Fruit fly (Drosophila melanogaster) whole organism, embryonic: Measurements from ENCODE around the gene Art4.

ENCODE experiments used
- C15 ChIP-seq: fragments of 200-800 bp; sonication (Bioruptor generic); IDR thresholded peaks from 3 replicates; pipeline ENCODE4 v1.3.6; 2022; ENCODE audit warnings: missing biosample characterization, missing genetic modification characterization
- CG10565 ChIP-seq: fragments of 200-800 bp; sonication (Bioruptor generic); optimal IDR thresholded peaks from 3 replicates; lab custom pipeline; 2016; ENCODE audit warnings: missing biosample characterization, mild to moderate bottlenecking, missing genetic modification characterization
- CG1233 ChIP-seq: fragments of 200-800 bp; sonication (Bioruptor generic); optimal IDR thresholded peaks from 4 replicates; lab custom pipeline; 2018; ENCODE audit warnings: missing biosample characterization, mild to moderate bottlenecking, missing genetic modification characterization
- CG14014 ChIP-seq: fragments of 200-800 bp; sonication (Bioruptor generic); IDR thresholded peaks from 2 replicates; pipeline ENCODE4 v1.3.6; 2022; ENCODE audit warnings: missing biosample characterization, missing genetic modification characterization
- CG17328 ChIP-seq: fragments of 200-800 bp; sonication (Bioruptor generic); IDR thresholded peaks from 2 replicates; pipeline ENCODE4 v1.3.6; 2022; ENCODE audit warnings: missing biosample characterization, missing genetic modification characterization
- CG2712 ChIP-seq: fragments of 200-800 bp; optimal IDR thresholded peaks from 3 replicates; lab custom pipeline; 2019; ENCODE audit warnings: missing biosample characterization, mild to moderate bottlenecking, missing genetic modification characterization, moderate library complexity
- CG32772 ChIP-seq: fragments of 200-800 bp; sonication (Bioruptor generic); IDR thresholded peaks from 2 replicates; pipeline ENCODE4 v1.3.6; 2022; ENCODE audit warnings: missing biosample characterization, missing genetic modification characterization
- CG4424 ChIP-seq: fragments of 200-800 bp; sonication (Bioruptor generic); optimal IDR thresholded peaks from 3 replicates; lab custom pipeline; 2016; ENCODE audit warnings: missing biosample characterization, missing genetic modification characterization
- CG7357 ChIP-seq: fragments of 200-800 bp; sonication (Bioruptor generic); IDR thresholded peaks from 3 replicates; pipeline ENCODE4 v1.3.6; 2022; ENCODE audit warnings: missing biosample characterization, missing genetic modification characterization
- CG8290 ChIP-seq, 3 experiments: fragments of 200-800 bp; sonication (Bioruptor generic); optimal IDR thresholded peaks; 2 replicates each; lab custom pipeline; 2016 to 2019; ENCODE audit warnings: missing biosample characterization in 3 of 3, missing genetic modification characterization in 3 of 3, mild to moderate bottlenecking in 2 of 3, moderate library complexity in 1 of 3
- CG8924 ChIP-seq: fragments of 200-800 bp; optimal IDR thresholded peaks from 3 replicates; lab custom pipeline; 2019; ENCODE audit warnings: missing biosample characterization, mild to moderate bottlenecking, missing genetic modification characterization, moderate library complexity
- Camta ChIP-seq: fragments of 200-800 bp; sonication (Bioruptor generic); optimal IDR thresholded peaks from 2 replicates; lab custom pipeline; 2016; ENCODE audit warnings: missing biosample characterization, missing genetic modification characterization
- Chrac-16 ChIP-seq: fragments of 200-800 bp; sonication (Bioruptor generic); optimal IDR thresholded peaks from 3 replicates; lab custom pipeline; 2016; ENCODE audit warnings: missing biosample characterization, missing genetic modification characterization
- CoRest ChIP-seq: fragments of 200-800 bp; sonication (Bioruptor generic); optimal IDR thresholded peaks from 3 replicates; lab custom pipeline; 2018; ENCODE audit warnings: missing biosample characterization, mild to moderate bottlenecking, missing genetic modification characterization, moderate library complexity
- Fer1 ChIP-seq: fragments of 200-800 bp; sonication (Bioruptor generic); optimal IDR thresholded peaks from 2 replicates; lab custom pipeline; 2017; ENCODE audit warnings: missing biosample characterization, mild to moderate bottlenecking, missing genetic modification characterization
- Gug ChIP-seq: fragments of 200-800 bp; sonication (Bioruptor generic); IDR thresholded peaks from 4 replicates; pipeline ENCODE4 v1.3.6; 2022; ENCODE audit warnings: missing biosample characterization, missing genetic modification characterization
- HmgZ ChIP-seq: fragments of 200-800 bp; sonication (Bioruptor generic); optimal IDR thresholded peaks from 2 replicates; lab custom pipeline; 2018; ENCODE audit warnings: missing biosample characterization, mild to moderate bottlenecking, missing genetic modification characterization
- Hr51 ChIP-seq, 2 experiments: fragments of 200-800 bp; sonication (Bioruptor generic); optimal IDR thresholded peaks; 2 replicates in 1 of 2; 3 replicates in 1 of 2; lab custom pipeline; 2016 to 2018; ENCODE audit warnings: missing biosample characterization in 2 of 2, missing genetic modification characterization in 2 of 2, mild to moderate bottlenecking in 1 of 2, moderate library complexity in 1 of 2
- MBD-R2 ChIP-seq: fragments of 200-800 bp; sonication (Bioruptor generic); IDR thresholded peaks from 2 replicates; pipeline ENCODE4 v1.3.6; 2022; ENCODE audit warnings: missing biosample characterization, missing genetic modification characterization
- Med ChIP-seq: fragments of 200-800 bp; sonication (Bioruptor generic); peaks from one replicate; lab custom pipeline; 2016; ENCODE audit warnings: missing biosample characterization, missing genetic modification characterization, mild to moderate bottlenecking, inconsistent platforms, moderate library complexity
- Nf-YA ChIP-seq: fragments of 200-800 bp; sonication (Bioruptor generic); IDR thresholded peaks from 2 replicates; pipeline ENCODE4 v1.3.6; 2022; ENCODE audit warnings: missing biosample characterization, missing genetic modification characterization
- Oli ChIP-seq: fragments of 200-800 bp; sonication (Bioruptor generic); optimal IDR thresholded peaks from 2 replicates; lab custom pipeline; 2018; ENCODE audit warnings: missing biosample characterization, mild to moderate bottlenecking, missing genetic modification characterization, moderate library complexity
- Sox102F ChIP-seq: fragments of 200-800 bp; sonication (Bioruptor generic); optimal IDR thresholded peaks from 2 replicates; lab custom pipeline; 2018; ENCODE audit warnings: missing biosample characterization, mild to moderate bottlenecking, missing genetic modification characterization, moderate library complexity
- Ssrp ChIP-seq: fragments of 200-800 bp; sonication (Bioruptor generic); optimal IDR thresholded peaks from 2 replicates; lab custom pipeline; 2018; ENCODE audit warnings: missing biosample characterization, mild to moderate bottlenecking, missing genetic modification characterization, moderate library complexity
- Vsx1 ChIP-seq: fragments of 200-800 bp; sonication (Bioruptor generic); optimal IDR thresholded peaks from 2 replicates; lab custom pipeline; 2017; ENCODE audit warnings: missing biosample characterization, mild to moderate bottlenecking, missing genetic modification characterization, missing genetic modification reagents
- ap ChIP-seq: fragments of 200-800 bp; sonication (Bioruptor generic); IDR thresholded peaks from 2 replicates; pipeline ENCODE4 v1.3.6; 2022; ENCODE audit warnings: missing biosample characterization, missing genetic modification characterization
- ato ChIP-seq: fragments of 200-800 bp; sonication (Bioruptor generic); IDR thresholded peaks from 2 replicates; pipeline ENCODE4 v1.3.6; 2022; ENCODE audit warnings: missing biosample characterization, missing genetic modification characterization; ENCODE audit not compliant: partially characterized antibody
- bsh ChIP-seq, 2 experiments: fragments of 200-800 bp; sonication (Bioruptor generic); optimal IDR thresholded peaks; 2 replicates each; lab custom pipeline; 2017 to 2018; ENCODE audit warnings: mild to moderate bottlenecking in 2 of 2, missing biosample characterization in 2 of 2, missing genetic modification characterization in 2 of 2, moderate library complexity in 1 of 2
- ci ChIP-seq: fragments of 200-800 bp; sonication (Bioruptor generic); IDR thresholded peaks from 3 replicates; pipeline ENCODE4 v1.3.6; 2022; ENCODE audit warnings: missing biosample characterization, missing genetic modification characterization
- dmrt99B ChIP-seq: fragments of 200-800 bp; sonication (Bioruptor generic); optimal IDR thresholded peaks from 2 replicates; lab custom pipeline; 2018; ENCODE audit warnings: missing biosample characterization, mild to moderate bottlenecking, missing genetic modification characterization, moderate library complexity
- dysf ChIP-seq: fragments of 200-800 bp; sonication (Bioruptor generic); IDR thresholded peaks from 3 replicates; pipeline ENCODE4 v1.3.6; 2022; ENCODE audit warnings: missing biosample characterization, missing genetic modification characterization
- esg ChIP-seq: fragments of 200-800 bp; sonication (Bioruptor generic); conservative IDR thresholded peaks from 2 replicates; pipeline ENCODE4 v1.3.6; 2022; ENCODE audit warnings: missing biosample characterization, missing genetic modification characterization
- fd96Cb ChIP-seq: fragments of 200-800 bp; sonication (Bioruptor generic); optimal IDR thresholded peaks from 2 replicates; lab custom pipeline; 2018; ENCODE audit warnings: missing biosample characterization, mild to moderate bottlenecking, missing genetic modification characterization, moderate library complexity
- fu2 ChIP-seq: fragments of 200-800 bp; sonication (Bioruptor generic); optimal IDR thresholded peaks from 2 replicates; lab custom pipeline; 2016; ENCODE audit warnings: missing biosample characterization, missing genetic modification characterization
- gcm ChIP-seq: fragments of 200-800 bp; sonication (Bioruptor generic); optimal IDR thresholded peaks from 2 replicates; lab custom pipeline; 2019; ENCODE audit warnings: missing biosample characterization, mild to moderate bottlenecking, missing genetic modification characterization, moderate library complexity
- ken ChIP-seq: fragments of 200-800 bp; sonication (Bioruptor generic); IDR thresholded peaks from 3 replicates; pipeline ENCODE4 v1.3.6; 2022; ENCODE audit warnings: missing biosample characterization, missing genetic modification characterization
- lilli ChIP-seq: fragments of 200-800 bp; sonication (Bioruptor generic); optimal IDR thresholded peaks from 3 replicates; lab custom pipeline; 2016; ENCODE audit warnings: missing biosample characterization, missing genetic modification characterization
- mirr ChIP-seq: fragments of 200-800 bp; sonication (Bioruptor generic); optimal IDR thresholded peaks from 3 replicates; lab custom pipeline; 2018; ENCODE audit warnings: missing biosample characterization, mild to moderate bottlenecking, missing genetic modification characterization
- mld ChIP-seq: fragments of 200-800 bp; sonication (Bioruptor generic); IDR thresholded peaks from 3 replicates; pipeline ENCODE4 v1.3.6; 2022; ENCODE audit warnings: missing biosample characterization, missing genetic modification characterization; ENCODE audit not compliant: partially characterized antibody
- nerfin-2 ChIP-seq: fragments of 200-800 bp; sonication (Bioruptor generic); IDR thresholded peaks from 2 replicates; pipeline ENCODE4 v1.3.6; 2022; ENCODE audit warnings: missing biosample characterization, missing genetic modification characterization; ENCODE audit not compliant: partially characterized antibody
- nmo ChIP-seq: fragments of 200-800 bp; sonication (Bioruptor generic); optimal IDR thresholded peaks from 2 replicates; lab custom pipeline; 2018; ENCODE audit warnings: missing biosample characterization, mild to moderate bottlenecking, missing genetic modification characterization, moderate library complexity
- phol ChIP-seq: fragments of 200-800 bp; sonication (Bioruptor generic); optimal IDR thresholded peaks from 3 replicates; lab custom pipeline; 2018; ENCODE audit warnings: missing biosample characterization, mild to moderate bottlenecking, missing genetic modification characterization, moderate library complexity
- ranshi ChIP-seq: fragments of 200-800 bp; sonication (Bioruptor generic); IDR thresholded peaks from 2 replicates; pipeline ENCODE4 v1.3.6; 2022; ENCODE audit warnings: missing biosample characterization, missing genetic modification characterization
- row ChIP-seq: fragments of 200-800 bp; sonication (Bioruptor generic); IDR thresholded peaks from 3 replicates; pipeline ENCODE4 v1.3.6; 2022; ENCODE audit warnings: missing biosample characterization, missing genetic modification characterization
- sob ChIP-seq: fragments of 200-800 bp; sonication (Bioruptor generic); IDR thresholded peaks from 2 replicates; pipeline ENCODE4 v1.3.6; 2022; ENCODE audit warnings: missing biosample characterization, missing genetic modification characterization
- tgo ChIP-seq: fragments of 200-800 bp; sonication (Bioruptor generic); IDR thresholded peaks from 3 replicates; pipeline ENCODE4 v1.3.6; 2022; ENCODE audit warnings: missing biosample characterization, missing genetic modification characterization
- unc-4 ChIP-seq: fragments of 200-800 bp; sonication (Bioruptor generic); IDR thresholded peaks from 2 replicates; pipeline ENCODE4 v1.3.6; 2022; ENCODE audit warnings: missing biosample characterization, missing genetic modification characterization; ENCODE audit not compliant: partially characterized antibody
- unpg ChIP-seq: fragments of 200-800 bp; sonication (Bioruptor generic); optimal IDR thresholded peaks from 3 replicates; lab custom pipeline; 2018; ENCODE audit warnings: missing biosample characterization, mild to moderate bottlenecking, missing genetic modification characterization, moderate library complexity
- vvl ChIP-seq: fragments of 200-800 bp; sonication (Bioruptor generic); IDR thresholded peaks from 2 replicates; pipeline ENCODE4 v1.3.6; 2022; ENCODE audit warnings: missing biosample characterization, missing genetic modification characterization

Gene Art4

dm6 chr3R:9934863-9935262 is 51.0 kb downstream of the Art4 start (continued):
- TF ChIP-seq CG1233 (no peak), Med (GFP tag; lab: Kevin White, UChicago) (peak; percentile 14), fu2 (GFP tag; lab: Kevin White, UChicago) (no peak), Nf-YA (GFP tag; lab: Robert Waterston, UW) (0 out of 2 replicates have a peak, but pooled peaks have one; percentile 22), CG8924 (tag; lab: Kevin White, UChicago) (no peak), nerfin-2 (GFP tag; lab: Robert Waterston, UW) (no peak), nmo (GFP tag; lab: Kevin White, UChicago) (peak; percentile 13), row (GFP tag; lab: Robert Waterston, UW) (peak; percentile 48), CG4424 (no peak), gcm (GFP tag; lab: Kevin White, UChicago) (no peak), ci (0 out of 3 replicates have a peak, but pooled peaks have one; percentile 36), mirr (GFP tag; lab: Kevin White, UChicago) (no peak), CG10565 (GFP tag; lab: Kevin White, UChicago) (no peak), ken (GFP tag; lab: Robert Waterston, UW) (no peak), unpg (peak; percentile 38), sob (GFP tag; lab: Robert Waterston, UW) (peak; percentile 14; the same call in 1 of the 2 replicates), HmgZ (no peak), Oli (peak; percentile 33), ato (GFP tag; lab: Robert Waterston, UW) (no peak), unc-4 (GFP tag; lab: Robert Waterston, UW) (no peak), Gug (GFP tag; lab: Robert Waterston, UW) (peak; percentile 28; the same call in 1 of the 4 replicates), lilli (no peak), MBD-R2 (GFP tag; lab: Robert Waterston, UW) (0 out of 2 replicates have a peak, but pooled peaks have one; percentile 8), CG17328 (GFP tag; lab: Robert Waterston, UW) (0 out of 2 replicates have a peak, but pooled peaks have one; percentile 13), tgo (GFP tag; lab: Robert Waterston, UW) (peak; percentile 25; the same call in 2 of the 3 replicates), CoRest (no peak), Fer1 (GFP tag; lab: Kevin White, UChicago) (no peak), Sox102F (GFP tag; lab: Kevin White, UChicago) (peak; percentile 29), ranshi (0 out of 2 replicates have a peak, but pooled peaks have one; percentile 18), C15 (GFP tag; lab: Robert Waterston, UW) (no peak), CG2712 (peak; percentile 32), vvl (GFP tag; lab: Robert Waterston, UW) (peak; percentile 39; the same call in 1 of the 2 replicates), dysf (GFP tag; lab: Robert Waterston, UW) (peak; percentile 40; the same call in 2 of the 3 replicates), CG32772 (GFP tag; lab: Robert Waterston, UW) (no peak), CG7357 (GFP tag; lab: Robert Waterston, UW) (peak; percentile 8; the same call in 1 of the 3 replicates), Ssrp (no peak), phol (tag; lab: Kevin White, UChicago) (peak; percentile 32), Vsx1 (no peak), CG8290 (GFP tag; optimal IDR thresholded peaks at IDR 0.05; lab: Kevin White, UChicago) (no peak), CG8290 (tag; optimal IDR thresholded peaks at IDR 0.05; lab: Kevin White, UChicago) (no peak), CG14014 (GFP tag; lab: Robert Waterston, UW) (peak; percentile 31; the same call in 1 of the 2 replicates), fd96Cb (tag; lab: Kevin White, UChicago) (peak; percentile 28), Chrac-16 (GFP tag; lab: Kevin White, UChicago) (peak; percentile 4), bsh (GFP tag; optimal IDR thresholded peaks at IDR 0.05; lab: Kevin White, UChicago) (peak in 1 of 2 experiments; percentile 7), Hr51 (GFP tag; optimal IDR thresholded peaks at IDR 0.05; lab: Kevin White, UChicago) (peak in 1 of 2 experiments; percentile 17), dmrt99B (tag; lab: Kevin White, UChicago) (peak; percentile 24), esg (GFP tag; lab: Robert Waterston, UW) (peak; percentile 20), mld (GFP tag; lab: Robert Waterston, UW) (no peak), Camta (GFP tag; lab: Kevin White, UChicago) (peak; percentile 2), ap (no peak)
